Fruit fly (Drosophila melanogaster) whole organism, embryonic: ENCODE measurements around the gene Sf3b2.
A peak's percentile ranks its signal among the peaks of the same experiment; 100 is the strongest.

Source experiments
- Abd-B ChIP-seq: fragments of 200-800 bp; sonication (Bioruptor generic); optimal IDR thresholded peaks from 2 replicates; lab custom pipeline; 2018; ENCODE audit warnings: missing biosample characterization, mild to moderate bottlenecking, missing genetic modification characterization, moderate library complexity
- CG14860 ChIP-seq: fragments of 200-800 bp; sonication (Bioruptor generic); IDR thresholded peaks from 3 replicates; pipeline ENCODE4 v1.3.6; 2022; ENCODE audit warnings: missing biosample characterization, missing genetic modification characterization; ENCODE audit not compliant: partially characterized antibody
- CG14965 ChIP-seq: fragments of 200-800 bp; sonication (Bioruptor generic); optimal IDR thresholded peaks from 2 replicates; lab custom pipeline; 2016; ENCODE audit warnings: missing biosample characterization, missing genetic modification characterization, borderline replicate concordance
- CG15514 ChIP-seq: fragments of 200-800 bp; sonication (Bioruptor generic); optimal IDR thresholded peaks from 3 replicates; lab custom pipeline; 2017; ENCODE audit warnings: missing biosample characterization, missing genetic modification characterization, mild to moderate bottlenecking, moderate library complexity, missing genetic modification reagents
- CG17829 ChIP-seq: fragments of 200-800 bp; optimal IDR thresholded peaks from 2 replicates; lab custom pipeline; 2019; ENCODE audit warnings: missing biosample characterization, mild to moderate bottlenecking, missing genetic modification characterization, moderate library complexity
- CG18764 ChIP-seq: fragments of 200-800 bp; sonication (Bioruptor generic); optimal IDR thresholded peaks from 3 replicates; lab custom pipeline; 2016; ENCODE audit warnings: missing biosample characterization, missing genetic modification characterization
- CG2129 ChIP-seq: fragments of 200-800 bp; sonication (Bioruptor generic); IDR thresholded peaks from 2 replicates; pipeline ENCODE4 v1.3.6; 2022; ENCODE audit warnings: missing biosample characterization, missing genetic modification characterization; ENCODE audit not compliant: partially characterized antibody
- CG34422 ChIP-seq: fragments of 200-800 bp; sonication (Bioruptor generic); IDR thresholded peaks from 3 replicates; pipeline ENCODE4 v1.3.6; 2022; ENCODE audit warnings: missing biosample characterization, missing genetic modification characterization
- CG4360 ChIP-seq: fragments of 200-800 bp; sonication (Bioruptor generic); IDR thresholded peaks from 2 replicates; pipeline ENCODE4 v1.3.6; 2022; ENCODE audit warnings: missing biosample characterization, missing genetic modification characterization
- CG4617 ChIP-seq: fragments of 200-800 bp; sonication (Bioruptor generic); optimal IDR thresholded peaks from 3 replicates; lab custom pipeline; 2016; ENCODE audit warnings: missing biosample characterization, missing genetic modification characterization, borderline replicate concordance
- CG5953 ChIP-seq: fragments of 200-800 bp; sonication (Bioruptor generic); IDR thresholded peaks from 2 replicates; pipeline ENCODE4 v1.3.6; 2022; ENCODE audit warnings: missing biosample characterization, missing genetic modification characterization
- CG6254 ChIP-seq: fragments of 200-800 bp; sonication (Bioruptor generic); optimal IDR thresholded peaks from 3 replicates; lab custom pipeline; 2017; ENCODE audit warnings: mild to moderate bottlenecking, missing biosample characterization, missing genetic modification reagents, missing genetic modification characterization
- CG7745 ChIP-seq: fragments of 200-800 bp; sonication (Bioruptor generic); optimal IDR thresholded peaks from 2 replicates; lab custom pipeline; 2018; ENCODE audit warnings: missing biosample characterization, mild to moderate bottlenecking, missing genetic modification characterization, moderate library complexity
- CG7963 ChIP-seq: fragments of 200-800 bp; sonication (Bioruptor generic); IDR thresholded peaks from 3 replicates; pipeline ENCODE4 v1.3.6; 2022; ENCODE audit warnings: missing biosample characterization, missing genetic modification characterization; ENCODE audit not compliant: partially characterized antibody
- Dad ChIP-seq: fragments of 200-800 bp; sonication (Bioruptor generic); optimal IDR thresholded peaks from 3 replicates; lab custom pipeline; 2016; ENCODE audit warnings: missing biosample characterization, missing genetic modification characterization
- HLHmδ ChIP-seq: fragments of 200-800 bp; sonication (Bioruptor generic); optimal IDR thresholded peaks from 2 replicates; lab custom pipeline; 2018; ENCODE audit warnings: missing biosample characterization, mild to moderate bottlenecking, missing genetic modification characterization, moderate library complexity
- HmgD ChIP-seq: fragments of 200-800 bp; sonication (Bioruptor generic); optimal IDR thresholded peaks from 3 replicates; lab custom pipeline; 2016; ENCODE audit warnings: missing biosample characterization, missing genetic modification characterization
- Hr39 ChIP-seq: fragments of >200 bp; optimal IDR thresholded peaks from 2 replicates; lab custom pipeline; 2017
- Med ChIP-seq: fragments of 200-800 bp; sonication (Bioruptor generic); peaks from one replicate; lab custom pipeline; 2016; ENCODE audit warnings: missing biosample characterization, missing genetic modification characterization, mild to moderate bottlenecking, inconsistent platforms, moderate library complexity
- Neu2 ChIP-seq: fragments of 200-800 bp; sonication (Bioruptor generic); optimal IDR thresholded peaks from 3 replicates; lab custom pipeline; 2016; ENCODE audit warnings: missing biosample characterization, missing genetic modification characterization, borderline replicate concordance
- Oaz ChIP-seq: fragments of 200-800 bp; sonication (Bioruptor generic); IDR thresholded peaks from 2 replicates; pipeline ENCODE4 v1.3.6; 2022; ENCODE audit warnings: missing biosample characterization, missing genetic modification characterization
- Ptx1 ChIP-seq: fragments of 200-800 bp; sonication (Bioruptor generic); IDR thresholded peaks from 2 replicates; pipeline ENCODE4 v1.3.6; 2022; ENCODE audit warnings: missing biosample characterization, missing genetic modification characterization
- Sry-β ChIP-seq: fragments of 200-800 bp; sonication (Bioruptor generic); optimal IDR thresholded peaks from 2 replicates; lab custom pipeline; 2018; ENCODE audit warnings: missing biosample characterization, mild to moderate bottlenecking, missing genetic modification characterization, moderate library complexity
- ac ChIP-seq: fragments of 200-800 bp; sonication (Bioruptor generic); optimal IDR thresholded peaks from 3 replicates; lab custom pipeline; 2017; ENCODE audit warnings: missing biosample characterization, mild to moderate bottlenecking, missing genetic modification characterization
- ase ChIP-seq: fragments of 200-800 bp; sonication (Bioruptor generic); IDR thresholded peaks from 3 replicates; pipeline ENCODE4 v1.3.6; 2022; ENCODE audit warnings: missing biosample characterization, missing genetic modification characterization
- fu2 ChIP-seq: fragments of 200-800 bp; sonication (Bioruptor generic); optimal IDR thresholded peaks from 2 replicates; lab custom pipeline; 2016; ENCODE audit warnings: missing biosample characterization, missing genetic modification characterization
- hb ChIP-seq: fragments of 200-800 bp; sonication (Bioruptor generic); IDR thresholded peaks from 3 replicates; pipeline ENCODE4 v1.3.6; 2022; ENCODE audit warnings: missing biosample characterization, missing genetic modification characterization; ENCODE audit not compliant: partially characterized antibody
- inv ChIP-seq: fragments of 200-800 bp; sonication (Bioruptor generic); IDR thresholded peaks from 2 replicates; pipeline ENCODE4 v1.3.6; 2022; ENCODE audit warnings: missing biosample characterization, missing genetic modification characterization; ENCODE audit not compliant: partially characterized antibody
- mld ChIP-seq: fragments of 200-800 bp; sonication (Bioruptor generic); IDR thresholded peaks from 3 replicates; pipeline ENCODE4 v1.3.6; 2022; ENCODE audit warnings: missing biosample characterization, missing genetic modification characterization; ENCODE audit not compliant: partially characterized antibody
- nmo ChIP-seq: fragments of 200-800 bp; sonication (Bioruptor generic); optimal IDR thresholded peaks from 2 replicates; lab custom pipeline; 2018; ENCODE audit warnings: missing biosample characterization, mild to moderate bottlenecking, missing genetic modification characterization, moderate library complexity
- pfk ChIP-seq: fragments of 200-800 bp; sonication (Bioruptor generic); optimal IDR thresholded peaks from 2 replicates; lab custom pipeline; 2018; ENCODE audit warnings: missing biosample characterization, mild to moderate bottlenecking, missing genetic modification characterization, moderate library complexity
- row ChIP-seq: fragments of 200-800 bp; sonication (Bioruptor generic); IDR thresholded peaks from 3 replicates; pipeline ENCODE4 v1.3.6; 2022; ENCODE audit warnings: missing biosample characterization, missing genetic modification characterization
- run ChIP-seq: fragments of 200-800 bp; sonication (Bioruptor generic); optimal IDR thresholded peaks from 3 replicates; lab custom pipeline; 2018; ENCODE audit warnings: missing biosample characterization, mild to moderate bottlenecking, missing genetic modification characterization
- sens ChIP-seq: fragments of 200-800 bp; sonication (Bioruptor generic); peaks from one replicate; lab custom pipeline; 2016; ENCODE audit warnings: missing biosample characterization, missing genetic modification characterization
- sna ChIP-seq: fragments of 200-800 bp; sonication (Bioruptor generic); IDR thresholded peaks from 2 replicates; pipeline ENCODE4 v1.3.6; 2022; ENCODE audit warnings: missing biosample characterization, missing genetic modification characterization; ENCODE audit not compliant: partially characterized antibody
- sr ChIP-seq: fragments of 200-800 bp; sonication (Bioruptor generic); IDR thresholded peaks from 3 replicates; pipeline ENCODE4 v1.3.6; 2022; ENCODE audit warnings: missing biosample characterization, missing genetic modification characterization
- stwl ChIP-seq: fragments of 200-800 bp; sonication (Bioruptor generic); optimal IDR thresholded peaks from 3 replicates; lab custom pipeline; 2018; ENCODE audit warnings: missing biosample characterization, mild to moderate bottlenecking, missing genetic modification characterization, moderate library complexity
- trem ChIP-seq: fragments of 200-800 bp; optimal IDR thresholded peaks from 3 replicates; lab custom pipeline; 2019; ENCODE audit warnings: missing biosample characterization, mild to moderate bottlenecking, missing genetic modification characterization, moderate library complexity
- unc-4 ChIP-seq: fragments of 200-800 bp; sonication (Bioruptor generic); IDR thresholded peaks from 2 replicates; pipeline ENCODE4 v1.3.6; 2022; ENCODE audit warnings: missing biosample characterization, missing genetic modification characterization; ENCODE audit not compliant: partially characterized antibody
- vnd ChIP-seq: fragments of 200-800 bp; sonication (Bioruptor generic); IDR thresholded peaks from 3 replicates; pipeline ENCODE4 v1.3.6; 2022; ENCODE audit warnings: missing biosample characterization, missing genetic modification characterization; ENCODE audit not compliant: partially characterized antibody
- z ChIP-seq: fragments of 200-800 bp; sonication (Bioruptor generic); IDR thresholded peaks from 3 replicates; pipeline ENCODE4 v1.3.6; 2022; ENCODE audit warnings: missing biosample characterization, missing genetic modification characterization
- zen ChIP-seq: fragments of 200-800 bp; sonication (Bioruptor generic); optimal IDR thresholded peaks from 3 replicates; lab custom pipeline; 2018; ENCODE audit warnings: missing biosample characterization, mild to moderate bottlenecking, missing genetic modification characterization, moderate library complexity
- zen2 ChIP-seq: fragments of 200-800 bp; sonication (Bioruptor generic); IDR thresholded peaks from 3 replicates; pipeline ENCODE4 v1.3.6; 2022; ENCODE audit warnings: missing biosample characterization, missing genetic modification characterization; ENCODE audit not compliant: partially characterized antibody

Sf3b2 gene

dm6 chr2L:3022986-3023385, 6.0 kb downstream of the Sf3b2 start, which contains the start of the genes alpha4GT1 and Prp40 (continued):
- 0 out of 2 replicates have a peak, but pooled peaks have one; percentile 16 for TF ChIP-seq CG2129 (GFP tag; lab: Robert Waterston, UW)
- peak; percentile 91 for TF ChIP-seq CG15514
- TF ChIP-seq sna, result peak; percentile 72
- TF ChIP-seq Dad (GFP tag; lab: Kevin White, UChicago), result no peak
- TF ChIP-seq vnd, result peak; percentile 86
- peak; percentile 6 for TF ChIP-seq HmgD (GFP tag; lab: Kevin White, UChicago)
- peak; percentile 70 for TF ChIP-seq CG6254 (GFP tag; lab: Kevin White, UChicago)
- peak; percentile 69 for TF ChIP-seq inv
- peak; percentile 89 for TF ChIP-seq CG4617 (GFP tag; lab: Kevin White, UChicago)
- TF ChIP-seq Oaz (GFP tag; lab: Robert Waterston, UW), result no peak
- TF ChIP-seq row (GFP tag; lab: Robert Waterston, UW), result peak; percentile 38; the same call in 2 of the 3 replicates
- TF ChIP-seq Abd-B (GFP tag; lab: Kevin White, UChicago), result no peak
- peak; percentile 80 for TF ChIP-seq mld (GFP tag; lab: Robert Waterston, UW)
- no peak for TF ChIP-seq run (tag; lab: Kevin White, UChicago)
- peak; percentile 65 for TF ChIP-seq unc-4 (GFP tag; lab: Robert Waterston, UW)
- no peak for TF ChIP-seq CG5953 (GFP tag; lab: Robert Waterston, UW)
- peak; percentile 90 for TF ChIP-seq zen2 (GFP tag; lab: Robert Waterston, UW)
- TF ChIP-seq Hr39 (lab: Kevin White, UChicago), result no peak
- peak; percentile 79; the same call in 2 of the 3 replicates for TF ChIP-seq hb (GFP tag; lab: Robert Waterston, UW)
- peak; percentile 99 for TF ChIP-seq trem (tag; lab: Kevin White, UChicago)
- TF ChIP-seq CG4360, result peak; percentile 77; the same call in 1 of the 2 replicates
- no peak for TF ChIP-seq CG7745 (tag; lab: Kevin White, UChicago)
- TF ChIP-seq zen (tag; lab: Kevin White, UChicago), result no peak
- peak; percentile 90 for TF ChIP-seq CG7963 (GFP tag; lab: Robert Waterston, UW)
- peak; percentile 31; the same call in 1 of the 3 replicates for TF ChIP-seq CG34422 (GFP tag; lab: Robert Waterston, UW)
- no peak for TF ChIP-seq CG18764
- TF ChIP-seq nmo (GFP tag; lab: Kevin White, UChicago), result peak; percentile 5
- TF ChIP-seq CG17829 (tag; lab: Kevin White, UChicago), result no peak
- TF ChIP-seq Sry-β, result peak; percentile 90
- TF ChIP-seq, all 482 proteins: peak for 68

DNA sequence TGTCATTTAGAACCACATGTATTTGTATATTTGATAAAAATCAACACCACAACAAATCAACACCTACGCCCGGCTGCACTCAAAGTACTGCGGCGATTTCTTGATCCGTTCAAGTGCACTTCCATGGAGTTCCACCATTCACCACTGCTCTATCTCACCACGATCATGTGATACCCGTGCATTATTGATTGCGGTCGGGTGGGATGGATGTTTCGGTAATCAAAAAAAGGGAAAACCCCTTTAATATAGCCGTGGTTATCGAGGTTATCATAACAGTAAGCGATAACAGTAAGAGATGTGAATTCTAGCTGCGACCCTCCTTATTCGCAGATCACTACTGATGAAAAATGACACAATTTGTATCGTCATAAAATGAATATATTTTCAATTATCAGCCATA, 10.8 kb downstream of the Sf3b2 start, which contains the start of the genes CG17224 and CG17264:
CG17224 (minus strand) TSS at position 97 of the 400 bp plus-strand sequence.
CG17264 (plus strand) TSS at position 297 of the 400 bp plus-strand sequence.
- TF ChIP-seq sens (GFP tag; lab: Kevin White, UChicago), result peak; percentile 73
- no peak for TF ChIP-seq Neu2 (GFP tag; lab: Kevin White, UChicago)
- no peak for TF ChIP-seq CG14965 (GFP tag; lab: Kevin White, UChicago)
- peak; percentile 52 for TF ChIP-seq HLHmδ (GFP tag; lab: Kevin White, UChicago)
- TF ChIP-seq ase (GFP tag; lab: Robert Waterston, UW), result no peak
- TF ChIP-seq Med, result peak; percentile 3
- no peak for TF ChIP-seq Ptx1
- TF ChIP-seq stwl, result peak; percentile 37
- TF ChIP-seq ac, result no peak
- TF ChIP-seq Sry-β, result no peak
- TF ChIP-seq trem (tag; lab: Kevin White, UChicago), result peak; percentile 20
- TF ChIP-seq sr (GFP tag; lab: Robert Waterston, UW), result peak; percentile 45; the same call in 1 of the 3 replicates
- peak; percentile 86 for TF ChIP-seq pfk (GFP tag; lab: Kevin White, UChicago)
- no peak for TF ChIP-seq fu2
- TF ChIP-seq CG14860 (GFP tag; lab: Robert Waterston, UW), result no peak
- no peak for TF ChIP-seq z (GFP tag; lab: Robert Waterston, UW)
